Worm (Caenorhabditis elegans): ENCODE measurements around the gene C05C10.3.

Gene C05C10.3

ce11 chrII:9935044-9935599 is 1.6 kb downstream of the C05C10.3 start:
- TF ChIP-seq daf-8 (GFP tag; IDR thresholded peaks at IDR 0.05): no peak
- TF ChIP-seq daf-16 (GFP tag; optimal IDR thresholded peaks at IDR 0.05): no peak
- peak; percentile 56 for TF ChIP-seq daf-16 (tag; optimal IDR thresholded peaks at IDR 0.05)
- peak; percentile 53 for TF ChIP-seq pqm-1 (tag; optimal IDR thresholded peaks at IDR 0.05)
- TF ChIP-seq madf-9 (GFP tag; conservative IDR thresholded peaks at IDR 0.05): 0 out of 2 replicates have a peak, but pooled peaks have one; percentile 8
- TF ChIP-seq nhr-10 (tag; optimal IDR thresholded peaks at IDR 0.05): peak; percentile 3
- TF ChIP-seq hlh-11 (tag; optimal IDR thresholded peaks at IDR 0.05): peak; percentile 32
- peak; percentile 1 for TF ChIP-seq nhr-28 (tag; optimal IDR thresholded peaks at IDR 0.05)
- peak; percentile 68 for TF ChIP-seq dve-1 (tag; optimal IDR thresholded peaks at IDR 0.05; ENCODE audit: insufficient read depth)
- peak; percentile 16 for TF ChIP-seq nhr-25 (tag; optimal IDR thresholded peaks at IDR 0.05; ENCODE audit: borderline replicate concordance, insufficient read depth)
- peak; percentile 26 for TF ChIP-seq duxl-1 (tag; optimal IDR thresholded peaks at IDR 0.05; ENCODE audit: poor library complexity)
- TF ChIP-seq nhr-111 (GFP tag; optimal IDR thresholded peaks at IDR 0.05): no peak
- TF ChIP-seq dmd-6 (GFP tag; IDR thresholded peaks at IDR 0.05): peak; percentile 64
- TF ChIP-seq unc-130 (GFP tag; optimal IDR thresholded peaks at IDR 0.05): no peak
- no peak for TF ChIP-seq ctbp-1 (GFP tag; IDR thresholded peaks at IDR 0.05)
- peak; percentile 43 for TF ChIP-seq mep-1 (tag; optimal IDR thresholded peaks at IDR 0.05)

- TF ChIP-seq D1046.2 (GFP tag; IDR thresholded peaks at IDR 0.05) (0 out of 2 replicates have a peak, but pooled peaks have one; percentile 25), nhr-11 (tag; optimal IDR thresholded peaks at IDR 0.05) (no peak), F37D6.2 (tag; optimal IDR thresholded peaks at IDR 0.05) (no peak), lin-1 (GFP tag; IDR thresholded peaks at IDR 0.05) (no peak), F49E8.2 (tag; optimal IDR thresholded peaks at IDR 0.05; ENCODE audit: borderline replicate concordance) (no peak), mdt-29 (GFP tag; IDR thresholded peaks at IDR 0.05) (peak; percentile 6; the same call in 1 of the 2 replicates), Y48G9A.11 (GFP tag; IDR thresholded peaks at IDR 0.05) (0 out of 2 replicates have a peak, but pooled peaks have one; percentile 38), lin-29 (GFP tag; IDR thresholded peaks at IDR 0.05) (0 out of 2 replicates have a peak, but pooled peaks have one; percentile 38), lin-13 (GFP tag; optimal IDR thresholded peaks at IDR 0.05) (no peak), ctbp-1 (GFP tag; IDR thresholded peaks at IDR 0.05) (0 out of 2 replicates have a peak, but pooled peaks have one; percentile 24), pqm-1 (tag; optimal IDR thresholded peaks at IDR 0.05) (no peak), nhr-41 (GFP tag; IDR thresholded peaks at IDR 0.05) (no peak), hif-1 (tag; optimal IDR thresholded peaks at IDR 0.05) (no peak), vab-7 (GFP tag; IDR thresholded peaks at IDR 0.05) (no peak), lin-39 (tag; optimal IDR thresholded peaks at IDR 0.05) (no peak), egl-43 (GFP tag; IDR thresholded peaks at IDR 0.05) (peak; percentile 58; the same call in 1 of the 2 replicates), nhr-48 (tag; optimal IDR thresholded peaks at IDR 0.05) (no peak), fkh-10 (GFP tag; optimal IDR thresholded peaks at IDR 0.05) (no peak), lin-38 (GFP tag; IDR thresholded peaks at IDR 0.05) (no peak), rbr-2 (tag; optimal IDR thresholded peaks at IDR 0.05) (no peak), ceh-44 (GFP tag; IDR thresholded peaks at IDR 0.05) (no peak), nhr-102 (tag; optimal IDR thresholded peaks at IDR 0.05) (no peak), sdz-12 (GFP tag; optimal IDR thresholded peaks at IDR 0.05) (peak; percentile 65), snpc-1.2 (GFP tag; IDR thresholded peaks at IDR 0.05) (peak; percentile 21; the same call in 1 of the 2 replicates), attf-4 (tag; optimal IDR thresholded peaks at IDR 0.05) (no peak), ztf-11 (tag; optimal IDR thresholded peaks at IDR 0.05) (no peak), aha-1 (tag) (peak; percentile 12), ZK546.5 (tag; optimal IDR thresholded peaks at IDR 0.05) (no peak), madf-9 (GFP tag; conservative IDR thresholded peaks at IDR 0.05) (no peak), spr-3 (GFP tag; optimal IDR thresholded peaks at IDR 0.05) (no peak), zip-11 (GFP tag; IDR thresholded peaks at IDR 0.05) (no peak), fos-1 (tag; optimal IDR thresholded peaks at IDR 0.05) (no peak), tra-1 (GFP tag; IDR thresholded peaks at IDR 0.05) (no peak), nhr-111 (GFP tag; optimal IDR thresholded peaks at IDR 0.05) (peak; percentile 58), duxl-1 (tag; optimal IDR thresholded peaks at IDR 0.05; ENCODE audit: poor library complexity) (peak; percentile 8), aly-2 (tag; optimal IDR thresholded peaks at IDR 0.05) (no peak), daf-8 (GFP tag; IDR thresholded peaks at IDR 0.05) (no peak), ceh-32 (tag; optimal IDR thresholded peaks at IDR 0.05; ENCODE audit: poor library complexity) (no peak), ama-1 (optimal IDR thresholded peaks at IDR 0.05) (peak; percentile 39)
Observed at ce11 chrII:9934570-9934969, 2.1 kb downstream of the C05C10.3 start.

Measured in whole organism, L4 larva.